Worm (Caenorhabditis elegans) whole organism, mixed stage, embryonic: ENCODE data around the gene sre-13.

ENCODE experiments used
- ces-1 ChIP-seq: fragments of 150-350 bp; optimal IDR thresholded peaks from 2 replicates; lab custom pipeline; 2014; ENCODE audit warnings: missing biosample characterization, missing genetic modification reagents, missing genetic modification characterization
- elt-1 ChIP-seq: sonication (generic microtip); optimal IDR thresholded peaks from 2 replicates; lab custom pipeline; 2017; ENCODE audit warnings: missing genetic modification characterization, mild to moderate bottlenecking, missing compliant biosample characterization, antibody characterized with exemption, moderate library complexity, borderline replicate concordance; ENCODE audit not compliant: insufficient read depth
- nhr-237 ChIP-seq: fragments of 150-350 bp; optimal IDR thresholded peaks from 2 replicates; lab custom pipeline; 2014; ENCODE audit warnings: missing biosample characterization, missing genetic modification characterization
- nhr-28 ChIP-seq: fragments of 150-350 bp; optimal IDR thresholded peaks from 2 replicates; lab custom pipeline; 2014; ENCODE audit warnings: missing biosample characterization, missing genetic modification characterization
- nhr-76 ChIP-seq: sonication (generic microtip); optimal IDR thresholded peaks from 2 replicates; lab custom pipeline; 2017; ENCODE audit warnings: missing biosample characterization, missing genetic modification characterization
- snpc-4 ChIP-seq: fragments of 150-350 bp; optimal IDR thresholded peaks from 2 replicates; lab custom pipeline; 2014; ENCODE audit warnings: missing biosample characterization, missing genetic modification characterization
- ztf-11 ChIP-seq: fragments of 150-350 bp; optimal IDR thresholded peaks from 2 replicates; lab custom pipeline; 2014; ENCODE audit warnings: missing biosample characterization, missing genetic modification characterization

DNA sequence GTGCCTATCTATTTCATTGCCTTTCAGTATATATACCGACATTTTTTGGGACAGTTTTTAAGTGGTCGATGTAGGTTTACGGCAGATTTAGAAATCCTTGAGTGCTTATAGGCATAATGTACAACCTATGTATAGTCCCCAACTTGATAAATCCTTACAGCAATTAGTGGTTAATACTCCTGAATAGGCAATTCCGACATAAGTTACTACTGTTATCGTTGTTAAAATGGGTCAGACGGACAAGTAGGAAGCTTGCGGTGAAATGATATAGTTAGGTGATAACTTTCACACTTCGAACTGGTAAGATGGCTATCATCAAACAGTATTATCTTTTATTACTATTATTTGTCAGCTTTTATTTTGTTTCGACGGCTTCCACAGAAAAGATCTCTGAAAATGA, 13.9 kb downstream of the sre-13 start, which contains the start of gene mltn-10:
- no peak for TF ChIP-seq elt-1
- TF ChIP-seq ztf-11, result no peak
- TF ChIP-seq ces-1 (GFP tag; lab: Kevin White, UChicago), result no peak
- no peak for TF ChIP-seq snpc-4 (tag; lab: Kevin White, UChicago)
- no peak for TF ChIP-seq nhr-28 (tag; lab: Kevin White, UChicago)
- TF ChIP-seq nhr-237 (tag; lab: Kevin White, UChicago), result no peak
- TF ChIP-seq nhr-76 (tag; lab: Kevin White, UChicago), result no peak
